Worm (Caenorhabditis elegans): ENCODE data around the gene T27E7.5.

The T27E7.5 gene

DNA sequence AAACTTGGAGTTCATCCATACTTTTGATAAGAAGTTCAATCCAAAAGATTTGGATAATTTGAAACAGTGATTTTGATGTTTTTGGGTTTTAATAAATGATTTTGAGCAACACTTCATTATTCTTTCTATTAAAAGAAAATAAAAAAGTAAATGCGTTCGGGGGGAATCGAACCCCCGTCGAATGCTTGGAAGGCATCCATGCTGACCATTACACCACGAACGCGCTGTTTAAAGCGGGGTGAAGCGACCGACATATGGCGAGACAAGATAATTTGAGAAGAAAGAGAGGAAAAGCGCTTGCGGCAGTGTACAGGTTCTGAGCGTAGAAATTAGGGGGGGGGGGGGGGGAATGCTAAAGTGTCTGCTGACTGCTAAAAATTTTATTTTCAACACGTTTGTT, 39.5 kb downstream of the T27E7.5 start:
- TF ChIP-seq unc-130 (GFP tag; optimal IDR thresholded peaks at IDR 0.05) = peak; percentile 42
- TF ChIP-seq spr-1 (tag; optimal IDR thresholded peaks at IDR 0.05) = peak; percentile 40
- TF ChIP-seq ceh-44 (GFP tag; IDR thresholded peaks at IDR 0.05) = peak; percentile 78
- no peak for TF ChIP-seq T26A8.4 (GFP tag; IDR thresholded peaks at IDR 0.05)
- peak; percentile 71 for TF ChIP-seq nhr-111 (GFP tag; optimal IDR thresholded peaks at IDR 0.05)
- TF ChIP-seq lim-7 (GFP tag; IDR thresholded peaks at IDR 0.05) = no peak; the same call in 1 of the 2 replicates
- TF ChIP-seq zfp-3 (GFP tag; conservative IDR thresholded peaks at IDR 0.05) = 0 out of 2 replicates have a peak, but pooled peaks have one; percentile 32
- TF ChIP-seq T20F7.1 (GFP tag; optimal IDR thresholded peaks at IDR 0.05) = peak; percentile 29
- TF ChIP-seq gei-8 (GFP tag; optimal IDR thresholded peaks at IDR 0.05) = peak; percentile 28
- peak; percentile 99 for TF ChIP-seq aha-1 (tag)
- peak; percentile 99 for TF ChIP-seq snpc-1.2 (GFP tag; IDR thresholded peaks at IDR 0.05)
- no peak for TF ChIP-seq cey-2 (tag; optimal IDR thresholded peaks at IDR 0.05; ENCODE audit: borderline replicate concordance, insufficient read depth)
- TF ChIP-seq zip-11 (GFP tag; IDR thresholded peaks at IDR 0.05) = no peak
- TF ChIP-seq lin-13 (GFP tag; optimal IDR thresholded peaks at IDR 0.05) = no peak
- TF ChIP-seq unc-39 (tag; optimal IDR thresholded peaks at IDR 0.05) = no peak
- peak; percentile 59 for TF ChIP-seq arid-1 (GFP tag; conservative IDR thresholded peaks at IDR 0.05)
- peak; percentile 59 for TF ChIP-seq snpc-4 (tag; optimal IDR thresholded peaks at IDR 0.05)
- TF ChIP-seq attf-4 (tag; optimal IDR thresholded peaks at IDR 0.05) = no peak
- TF ChIP-seq madf-9 (GFP tag; conservative IDR thresholded peaks at IDR 0.05) = 0 out of 2 replicates have a peak, but pooled peaks have one; percentile 10
- TF ChIP-seq tra-1 (GFP tag; IDR thresholded peaks at IDR 0.05) = no peak
- peak; percentile 73 for TF ChIP-seq mdt-29 (GFP tag; IDR thresholded peaks at IDR 0.05)
- TF ChIP-seq Y75B8A.6 (GFP tag; IDR thresholded peaks at IDR 0.05) = peak; percentile 78; the same call in 1 of the 2 replicates
- TF ChIP-seq daf-16 (GFP tag; optimal IDR thresholded peaks at IDR 0.05) = peak in 1 of 2 experiments; percentile 70
- no peak for TF ChIP-seq daf-16 (tag; optimal IDR thresholded peaks at IDR 0.05)
- TF ChIP-seq zip-2 (tag; optimal IDR thresholded peaks at IDR 0.05) = peak; percentile 5
- TF ChIP-seq pha-4 (GFP tag; IDR thresholded peaks at IDR 0.05) = peak; percentile 82
- TF ChIP-seq pha-4 (tag; optimal IDR thresholded peaks at IDR 0.05) = no peak
- no peak for TF ChIP-seq nhr-77 (tag; optimal IDR thresholded peaks at IDR 0.05)
- TF ChIP-seq jun-1 (tag; optimal IDR thresholded peaks at IDR 0.05) = no peak
- TF ChIP-seq dve-1 (tag; optimal IDR thresholded peaks at IDR 0.05; ENCODE audit: insufficient read depth) = peak; percentile 64
- TF ChIP-seq ceh-62 (tag; optimal IDR thresholded peaks at IDR 0.05) = no peak
- peak; percentile 25 for TF ChIP-seq F49E8.2 (tag; optimal IDR thresholded peaks at IDR 0.05; ENCODE audit: borderline replicate concordance)
- TF ChIP-seq rbr-2 (tag; optimal IDR thresholded peaks at IDR 0.05) = peak; percentile 3
- TF ChIP-seq nhr-6 (tag; optimal IDR thresholded peaks at IDR 0.05) = peak; percentile 1
- peak; percentile 75; the same call in 1 of the 2 replicates for TF ChIP-seq Y105C5A.15 (GFP tag; IDR thresholded peaks at IDR 0.05)
- no peak for TF ChIP-seq zfp-2 (tag; optimal IDR thresholded peaks at IDR 0.05)
- no peak for TF ChIP-seq ceh-82 (tag; optimal IDR thresholded peaks at IDR 0.05)
- no peak for TF ChIP-seq ceh-32 (tag; optimal IDR thresholded peaks at IDR 0.05; ENCODE audit: poor library complexity)
- no peak for TF ChIP-seq pqm-1 (tag; optimal IDR thresholded peaks at IDR 0.05)
- 0 out of 2 replicates have a peak, but pooled peaks have one; percentile 57 for TF ChIP-seq ZK337.2 (GFP tag; IDR thresholded peaks at IDR 0.05)
- TF ChIP-seq ztf-7 (tag; optimal IDR thresholded peaks at IDR 0.05) = peak; percentile 79
- TF ChIP-seq Y48G9A.11 (GFP tag; IDR thresholded peaks at IDR 0.05) = peak; percentile 52; the same call in 1 of the 2 replicates
- TF ChIP-seq madf-5 (GFP tag; IDR thresholded peaks at IDR 0.05) = peak in 1 of 2 experiments; percentile 64; a peak in 1 of 4 replicates
- TF ChIP-seq lir-3 (tag; optimal IDR thresholded peaks at IDR 0.05) = peak; percentile 51
